Fruit fly (Drosophila melanogaster) whole organism, embryonic: ENCODE results near the gene CG43980.

Experiments used
- BEAF-32 ChIP-seq: fragments of 200-800 bp; sonication (Bioruptor generic); optimal IDR thresholded peaks from 3 replicates; lab custom pipeline; 2017; ENCODE audit warnings: missing biosample characterization, missing genetic modification characterization, mild to moderate bottlenecking, moderate library complexity, missing genetic modification reagents
- CG10209 ChIP-seq: fragments of 200-800 bp; sonication (Bioruptor generic); optimal IDR thresholded peaks from 3 replicates; lab custom pipeline; 2017; ENCODE audit warnings: missing biosample characterization, mild to moderate bottlenecking, missing genetic modification characterization, missing genetic modification reagents
- CG1024 ChIP-seq: fragments of 200-800 bp; sonication (Bioruptor generic); IDR thresholded peaks from 2 replicates; pipeline ENCODE4 v1.3.6; 2022; ENCODE audit warnings: missing biosample characterization, missing genetic modification characterization
- CG10543 ChIP-seq: fragments of 200-800 bp; sonication (Bioruptor generic); optimal IDR thresholded peaks from 3 replicates; lab custom pipeline; 2017; ENCODE audit warnings: missing biosample characterization, mild to moderate bottlenecking, missing genetic modification characterization, moderate library complexity
- CG10959 ChIP-seq: fragments of 200-800 bp; sonication (Bioruptor generic); IDR thresholded peaks from 2 replicates; pipeline ENCODE4 v1.3.6; 2022; ENCODE audit warnings: missing biosample characterization, missing genetic modification characterization
- CG11560 ChIP-seq: fragments of 200-800 bp; sonication (Bioruptor generic); IDR thresholded peaks from 3 replicates; pipeline ENCODE4 v1.3.6; 2022; ENCODE audit warnings: missing biosample characterization, missing genetic modification characterization
- CG11695 ChIP-seq: fragments of 200-800 bp; sonication (Bioruptor generic); IDR thresholded peaks from 3 replicates; pipeline ENCODE4 v1.3.6; 2022; ENCODE audit warnings: missing biosample characterization, missing genetic modification characterization
- CG13123 ChIP-seq: fragments of 200-800 bp; sonication (Bioruptor generic); optimal IDR thresholded peaks from 2 replicates; lab custom pipeline; 2016; ENCODE audit warnings: missing biosample characterization, missing genetic modification characterization
- CG1603 ChIP-seq: fragments of 200-800 bp; sonication (Bioruptor generic); optimal IDR thresholded peaks from 2 replicates; lab custom pipeline; 2019; ENCODE audit warnings: missing biosample characterization, mild to moderate bottlenecking, missing genetic modification characterization, moderate library complexity
- CG17802 ChIP-seq: fragments of 200-800 bp; sonication (Bioruptor generic); optimal IDR thresholded peaks from 2 replicates; lab custom pipeline; 2018; ENCODE audit warnings: missing biosample characterization, mild to moderate bottlenecking, missing genetic modification characterization, moderate library complexity
- CG17829 ChIP-seq: fragments of 200-800 bp; optimal IDR thresholded peaks from 2 replicates; lab custom pipeline; 2019; ENCODE audit warnings: missing biosample characterization, mild to moderate bottlenecking, missing genetic modification characterization, moderate library complexity
- CG1792 ChIP-seq: fragments of 200-800 bp; sonication (Bioruptor generic); optimal IDR thresholded peaks from 2 replicates; lab custom pipeline; 2016; ENCODE audit warnings: missing biosample characterization, missing genetic modification characterization
- CG2678 ChIP-seq: fragments of 200-800 bp; sonication (Bioruptor generic); optimal IDR thresholded peaks from 3 replicates; lab custom pipeline; 2019; ENCODE audit warnings: missing biosample characterization, mild to moderate bottlenecking, missing genetic modification characterization, moderate library complexity
- CG3065 ChIP-seq: fragments of 200-800 bp; sonication (Bioruptor generic); optimal IDR thresholded peaks from 2 replicates; lab custom pipeline; 2016; ENCODE audit warnings: missing biosample characterization, missing genetic modification characterization
- CG31441 ChIP-seq: fragments of 200-800 bp; sonication (Bioruptor generic); IDR thresholded peaks from 2 replicates; pipeline ENCODE4 v1.3.6; 2022; ENCODE audit warnings: missing biosample characterization, missing genetic modification characterization
- CG3726 ChIP-seq: fragments of 200-800 bp; sonication (Bioruptor generic); IDR thresholded peaks from 3 replicates; pipeline ENCODE4, ENCODE4 v1.3.6; 2022; ENCODE audit warnings: missing biosample characterization, missing genetic modification characterization
- CG3847 ChIP-seq: fragments of 200-800 bp; sonication (Bioruptor generic); IDR thresholded peaks from 2 replicates; pipeline ENCODE4 v1.3.6; 2022; ENCODE audit warnings: missing biosample characterization, missing genetic modification characterization
- CG8765 ChIP-seq: fragments of 200-800 bp; sonication (Bioruptor generic); IDR thresholded peaks from 2 replicates; pipeline ENCODE4 v1.3.6; 2022; ENCODE audit warnings: missing biosample characterization, missing genetic modification characterization
- CG9797 ChIP-seq: fragments of 200-800 bp; sonication (Bioruptor generic); optimal IDR thresholded peaks from 3 replicates; lab custom pipeline; 2018; ENCODE audit warnings: missing biosample characterization, mild to moderate bottlenecking, missing genetic modification characterization
- CHES-1-like ChIP-seq: fragments of 200-800 bp; sonication (Bioruptor generic); optimal IDR thresholded peaks from 2 replicates; lab custom pipeline; 2016; ENCODE audit warnings: missing biosample characterization, missing genetic modification characterization
- Camta ChIP-seq: fragments of 200-800 bp; sonication (Bioruptor generic); optimal IDR thresholded peaks from 2 replicates; lab custom pipeline; 2016; ENCODE audit warnings: missing biosample characterization, missing genetic modification characterization
- CkIIα-i1 ChIP-seq: fragments of 200-800 bp; sonication (Bioruptor generic); IDR thresholded peaks from 2 replicates; pipeline ENCODE4 v1.3.6; 2022; ENCODE audit warnings: missing biosample characterization, missing genetic modification characterization
- Dref ChIP-seq: fragments of 200-800 bp; sonication (Bioruptor generic); IDR thresholded peaks from 2 replicates; pipeline ENCODE4 v1.3.6; 2022; ENCODE audit warnings: missing biosample characterization, missing genetic modification characterization
- E2f2 ChIP-seq: fragments of 200-800 bp; sonication (Bioruptor generic); IDR thresholded peaks from 2 replicates; pipeline ENCODE4 v1.3.6; 2022; ENCODE audit warnings: missing biosample characterization, missing genetic modification characterization
- GATAe ChIP-seq: fragments of 200-800 bp; sonication (Bioruptor generic); conservative IDR thresholded peaks from 2 replicates; pipeline ENCODE4 v1.3.6; 2022; ENCODE audit warnings: missing biosample characterization, missing genetic modification characterization
- Hsf ChIP-seq: fragments of 200-800 bp; sonication (Bioruptor generic); optimal IDR thresholded peaks from 3 replicates; lab custom pipeline; 2016; ENCODE audit warnings: missing biosample characterization, missing genetic modification characterization
- MBD-R2 ChIP-seq: fragments of 200-800 bp; sonication (Bioruptor generic); IDR thresholded peaks from 2 replicates; pipeline ENCODE4 v1.3.6; 2022; ENCODE audit warnings: missing biosample characterization, missing genetic modification characterization
- MESR4 ChIP-seq: fragments of 200-800 bp; sonication (Bioruptor generic); optimal IDR thresholded peaks from 2 replicates; lab custom pipeline; 2018; ENCODE audit warnings: missing biosample characterization, mild to moderate bottlenecking, missing genetic modification characterization, moderate library complexity
- Med ChIP-seq: fragments of 200-800 bp; sonication (Bioruptor generic); peaks from one replicate; lab custom pipeline; 2016; ENCODE audit warnings: missing biosample characterization, missing genetic modification characterization, mild to moderate bottlenecking, inconsistent platforms, moderate library complexity
- Myb ChIP-seq: fragments of 200-800 bp; sonication (Bioruptor generic); optimal IDR thresholded peaks from 2 replicates; lab custom pipeline; 2016; ENCODE audit warnings: missing biosample characterization, missing genetic modification characterization
- Nf-YC ChIP-seq: fragments of 200-800 bp; optimal IDR thresholded peaks from 3 replicates; lab custom pipeline; 2019; ENCODE audit warnings: missing biosample characterization, mild to moderate bottlenecking, missing genetic modification characterization, moderate library complexity
- ab ChIP-seq: fragments of 200-800 bp; sonication (Bioruptor generic); optimal IDR thresholded peaks from 2 replicates; lab custom pipeline; 2016; ENCODE audit warnings: missing biosample characterization, missing genetic modification characterization
- ase ChIP-seq: fragments of 200-800 bp; sonication (Bioruptor generic); IDR thresholded peaks from 3 replicates; pipeline ENCODE4 v1.3.6; 2022; ENCODE audit warnings: missing biosample characterization, missing genetic modification characterization
- bigmax ChIP-seq: fragments of 200-800 bp; sonication (Bioruptor generic); optimal IDR thresholded peaks from 2 replicates; lab custom pipeline; 2018; ENCODE audit warnings: missing biosample characterization, mild to moderate bottlenecking, missing genetic modification characterization
- br ChIP-seq: fragments of >200 bp; optimal IDR thresholded peaks from 2 replicates; lab custom pipeline; 2017
- bsh ChIP-seq, 2 experiments: fragments of 200-800 bp; sonication (Bioruptor generic); optimal IDR thresholded peaks; 2 replicates each; lab custom pipeline; 2017 to 2018; ENCODE audit warnings: mild to moderate bottlenecking in 2 of 2, missing biosample characterization in 2 of 2, missing genetic modification characterization in 2 of 2, moderate library complexity in 1 of 2
- cas ChIP-seq: fragments of 200-800 bp; sonication (Bioruptor generic); IDR thresholded peaks from 2 replicates; pipeline ENCODE4 v1.3.6; 2022; ENCODE audit warnings: missing biosample characterization, missing genetic modification characterization
- dmrt11E ChIP-seq: fragments of 200-800 bp; sonication (Bioruptor generic); optimal IDR thresholded peaks from 3 replicates; lab custom pipeline; 2018; ENCODE audit warnings: missing biosample characterization, mild to moderate bottlenecking, missing genetic modification characterization, moderate library complexity
- fd96Cb ChIP-seq: fragments of 200-800 bp; sonication (Bioruptor generic); optimal IDR thresholded peaks from 2 replicates; lab custom pipeline; 2018; ENCODE audit warnings: missing biosample characterization, mild to moderate bottlenecking, missing genetic modification characterization, moderate library complexity
- lbe ChIP-seq: fragments of 200-800 bp; sonication (Bioruptor generic); optimal IDR thresholded peaks from 2 replicates; lab custom pipeline; 2016; ENCODE audit warnings: missing biosample characterization, mild to moderate bottlenecking, missing genetic modification characterization
- lola ChIP-seq, 3 experiments: fragments of >200 bp in 2 of 3; fragments of 200-800 bp in 1 of 3; sonication (Bioruptor generic) in 1 of 3; optimal IDR thresholded peaks; 2 replicates each; lab custom pipeline; 2017 to 2019; ENCODE audit warnings: missing biosample characterization in 3 of 3, missing genetic modification characterization in 3 of 3, mild to moderate bottlenecking in 1 of 3, moderate library complexity in 1 of 3
- lov ChIP-seq, 2 experiments: fragments of 200-800 bp in 1 of 2; fragments of >200 bp in 1 of 2; sonication (Bioruptor generic) in 1 of 2; IDR thresholded peaks in 1 of 2; optimal IDR thresholded peaks in 1 of 2; 2 replicates in 1 of 2; 3 replicates in 1 of 2; pipeline versions ENCODE4 v1.3.6 to Lab custom; 2017 to 2022; ENCODE audit warnings: missing biosample characterization in 1 of 2, missing genetic modification characterization in 1 of 2
- p53 ChIP-seq: fragments of 200-800 bp; sonication (Bioruptor generic); optimal IDR thresholded peaks from 2 replicates; lab custom pipeline; 2016; ENCODE audit warnings: missing biosample characterization, missing genetic modification characterization
- pros ChIP-seq: fragments of 200-800 bp; sonication (Bioruptor generic); optimal IDR thresholded peaks from 3 replicates; lab custom pipeline; 2019; ENCODE audit warnings: missing biosample characterization, mild to moderate bottlenecking, missing genetic modification characterization, moderate library complexity
- scrt ChIP-seq: fragments of 200-800 bp; sonication (Bioruptor generic); optimal IDR thresholded peaks from 2 replicates; lab custom pipeline; 2018; ENCODE audit warnings: missing biosample characterization, mild to moderate bottlenecking, missing genetic modification characterization, moderate library complexity
- slbo ChIP-seq: fragments of 200-800 bp; sonication (Bioruptor generic); IDR thresholded peaks from 2 replicates; pipeline ENCODE4 v1.3.6; 2022; ENCODE audit warnings: missing biosample characterization, missing genetic modification characterization
- ssp ChIP-seq: fragments of 200-800 bp; sonication (Bioruptor generic); IDR thresholded peaks from 2 replicates; pipeline ENCODE4 v1.3.6; 2022; ENCODE audit warnings: missing biosample characterization, missing genetic modification characterization
- stwl ChIP-seq: fragments of 200-800 bp; sonication (Bioruptor generic); optimal IDR thresholded peaks from 3 replicates; lab custom pipeline; 2018; ENCODE audit warnings: missing biosample characterization, mild to moderate bottlenecking, missing genetic modification characterization, moderate library complexity
- tna ChIP-seq: fragments of 200-800 bp; sonication (Bioruptor generic); IDR thresholded peaks from 2 replicates; pipeline ENCODE4 v1.3.6; 2022; ENCODE audit warnings: missing biosample characterization, missing genetic modification characterization; ENCODE audit not compliant: partially characterized antibody
- ttk ChIP-seq: fragments of 200-800 bp; sonication (Bioruptor generic); IDR thresholded peaks from 2 replicates; pipeline ENCODE4 v2.1.2; 2022; ENCODE audit warnings: missing biosample characterization, missing genetic modification characterization
- vnd ChIP-seq: fragments of 200-800 bp; sonication (Bioruptor generic); IDR thresholded peaks from 3 replicates; pipeline ENCODE4 v1.3.6; 2022; ENCODE audit warnings: missing biosample characterization, missing genetic modification characterization; ENCODE audit not compliant: partially characterized antibody

The CG43980 gene

DNA sequence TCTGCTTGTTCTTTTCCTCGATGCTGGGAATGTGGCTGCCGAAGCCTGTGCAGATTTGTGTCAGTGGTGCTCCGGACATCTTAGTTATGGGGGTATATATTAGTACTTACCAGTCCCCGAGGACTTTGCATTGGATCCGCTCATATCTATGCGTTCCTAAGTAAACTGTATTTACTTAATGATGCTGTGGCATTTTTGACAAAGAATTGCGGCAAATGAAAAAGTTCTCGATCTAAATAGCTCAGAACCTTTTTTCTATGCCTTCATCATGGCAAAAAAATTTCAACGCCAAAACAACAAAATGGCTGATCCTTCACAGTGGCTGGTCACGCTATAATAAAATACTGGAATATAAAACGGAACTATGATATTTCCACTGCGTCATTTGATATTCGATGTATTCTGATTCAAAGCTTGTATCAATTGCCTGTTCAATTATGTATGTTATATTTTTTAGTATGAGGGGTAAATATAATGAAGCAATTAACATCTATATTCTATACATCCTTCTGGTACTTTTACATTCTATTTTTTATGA, 10.5 kb upstream of the CG43980 start, which contains the start of gene MED1 (continued):
- TF ChIP-seq ssp (peak; percentile 93), Hsf (GFP tag; lab: Kevin White, UChicago) (peak; percentile 2), CG3847 (GFP tag; lab: Robert Waterston, UW) (peak; percentile 40), lola (GFP tag; optimal IDR thresholded peaks at IDR 0.05; lab: Kevin White, UChicago) (no peak), CG9797 (GFP tag; lab: Kevin White, UChicago) (peak; percentile 73), CG1792 (GFP tag; lab: Kevin White, UChicago) (no peak), CG31441 (GFP tag; lab: Robert Waterston, UW) (no peak), CG10959 (GFP tag; lab: Robert Waterston, UW) (no peak), CG1024 (GFP tag; lab: Robert Waterston, UW) (peak; percentile 50), dmrt11E (tag; lab: Kevin White, UChicago) (peak; percentile 5), CG1603 (tag; lab: Kevin White, UChicago) (peak; percentile 69), CG13123 (GFP tag; lab: Kevin White, UChicago) (no peak), CkIIα-i1 (GFP tag; lab: Robert Waterston, UW) (no peak), stwl (peak; percentile 71), fd96Cb (tag; lab: Kevin White, UChicago) (no peak), CG2678 (tag; lab: Kevin White, UChicago) (no peak), GATAe (GFP tag; lab: Robert Waterston, UW) (no peak), scrt (GFP tag; lab: Kevin White, UChicago) (no peak), CG3726 (GFP tag; lab: Robert Waterston, UW) (no peak), Camta (no peak), CHES-1-like (GFP tag; lab: Kevin White, UChicago) (peak; percentile 64), bigmax (GFP tag; lab: Kevin White, UChicago) (no peak), br (lab: Kevin White, UChicago) (no peak), ab (no peak), vnd (GFP tag; lab: Robert Waterston, UW) (no peak), lbe (GFP tag; lab: Kevin White, UChicago) (no peak), MESR4 (GFP tag; lab: Kevin White, UChicago) (peak; percentile 89), ttk (GFP tag; lab: Robert Waterston, UW) (no peak), slbo (GFP tag; lab: Robert Waterston, UW) (0 out of 2 replicates have a peak, but pooled peaks have one; percentile 39), lov (optimal IDR thresholded peaks at IDR 0.05; lab: Kevin White, UChicago) (no peak), lov (GFP tag; IDR thresholded peaks at IDR 0.05; lab: Robert Waterston, UW) (no peak), E2f2 (peak; percentile 31; the same call in 1 of the 2 replicates), Med (GFP tag; lab: Kevin White, UChicago) (peak; percentile 46), bsh (GFP tag; optimal IDR thresholded peaks at IDR 0.05; lab: Kevin White, UChicago) (no peak), ase (GFP tag; lab: Robert Waterston, UW) (no peak), CG8765 (GFP tag; lab: Robert Waterston, UW) (no peak), CG10209 (GFP tag; lab: Kevin White, UChicago) (no peak), CG17802 (tag; lab: Kevin White, UChicago) (peak; percentile 75), tna (GFP tag; lab: Robert Waterston, UW) (no peak), p53 (GFP tag; lab: Kevin White, UChicago) (no peak), CG10543 (no peak), Myb (GFP tag; lab: Kevin White, UChicago) (peak; percentile 18), CG17829 (peak; percentile 30), Nf-YC (no peak), CG11695 (GFP tag; lab: Robert Waterston, UW) (no peak), BEAF-32 (peak; percentile 54), CG3065 (no peak), pros (GFP tag; lab: Kevin White, UChicago) (no peak), MBD-R2 (GFP tag; lab: Robert Waterston, UW) (peak; percentile 57), Dref (no peak), CG11560 (tag; lab: Robert Waterston, UW) (no peak), cas (GFP tag; lab: Robert Waterston, UW) (no peak)
